Fruit fly (Drosophila melanogaster): Measurements from ENCODE around the gene CG3407.

Gene CG3407

dm6 chr2L:3827406-3828133 lies 14.4 kb upstream of the CG3407 start (continued):
- TF ChIP-seq CG31365 (tag; optimal IDR thresholded peaks at IDR 0.05) = no peak
- TF ChIP-seq phol (tag; optimal IDR thresholded peaks at IDR 0.05) = peak; percentile 91
- TF ChIP-seq Oaz (GFP tag; IDR thresholded peaks at IDR 0.05) = no peak
- no peak for TF ChIP-seq ind (GFP tag; optimal IDR thresholded peaks at IDR 0.05)
- TF ChIP-seq ap (GFP tag; IDR thresholded peaks at IDR 0.05) = no peak
- TF ChIP-seq hkb (optimal IDR thresholded peaks at IDR 0.05) = no peak
- TF ChIP-seq hkb (GFP tag; IDR thresholded peaks at IDR 0.05) = peak; percentile 40; the same call in 1 of the 2 replicates
- peak; percentile 71 for TF ChIP-seq Nf-YB (GFP tag; optimal IDR thresholded peaks at IDR 0.05)
- TF ChIP-seq CG32767 (GFP tag; IDR thresholded peaks at IDR 0.05) = 0 out of 2 replicates have a peak, but pooled peaks have one; percentile 44
- no peak for TF ChIP-seq Trl (optimal IDR thresholded peaks at IDR 0.05)
- TF ChIP-seq Trl (GFP tag; optimal IDR thresholded peaks at IDR 0.05) = peak; percentile 55
- peak; percentile 72 for TF ChIP-seq CG1233 (GFP tag; optimal IDR thresholded peaks at IDR 0.05)
- no peak for TF ChIP-seq CG13624 (GFP tag; optimal IDR thresholded peaks at IDR 0.05)
- peak; percentile 79 for TF ChIP-seq unpg (GFP tag; optimal IDR thresholded peaks at IDR 0.05)
- peak; percentile 51 for TF ChIP-seq CG2116 (GFP tag; optimal IDR thresholded peaks at IDR 0.05)
- no peak for TF ChIP-seq CG10274 (GFP tag; optimal IDR thresholded peaks at IDR 0.05)
- TF ChIP-seq sqz (GFP tag; optimal IDR thresholded peaks at IDR 0.05) = peak; percentile 70
- no peak for TF ChIP-seq CG42726 (GFP tag; IDR thresholded peaks at IDR 0.05; ENCODE audit: partially characterized antibody)
- peak; percentile 38; the same call in 1 of the 2 replicates for TF ChIP-seq CG4360 (GFP tag; IDR thresholded peaks at IDR 0.05)
- TF ChIP-seq CG12236 (GFP tag; optimal IDR thresholded peaks at IDR 0.05) = peak; percentile 73
- peak; percentile 78; the same call in 2 of the 3 replicates for TF ChIP-seq CG2199 (GFP tag; IDR thresholded peaks at IDR 0.05)
- TF ChIP-seq vfl (GFP tag; optimal IDR thresholded peaks at IDR 0.05) = no peak
- TF ChIP-seq ssp (GFP tag; IDR thresholded peaks at IDR 0.05) = no peak
- peak; percentile 85 for TF ChIP-seq CG3407 (GFP tag; optimal IDR thresholded peaks at IDR 0.05)
- peak; percentile 74 for TF ChIP-seq row (GFP tag; IDR thresholded peaks at IDR 0.05)
- TF ChIP-seq ab (GFP tag; optimal IDR thresholded peaks at IDR 0.05) = no peak
- TF ChIP-seq Chrac-16 (GFP tag; optimal IDR thresholded peaks at IDR 0.05) = peak; percentile 78
- TF ChIP-seq gem (tag; optimal IDR thresholded peaks at IDR 0.05) = peak; percentile 93
- TF ChIP-seq CG10431 (GFP tag; optimal IDR thresholded peaks at IDR 0.05) = peak; percentile 49
- TF ChIP-seq Hr51 (GFP tag; optimal IDR thresholded peaks at IDR 0.05) = peak in 1 of 2 experiments; percentile 38
- no peak for TF ChIP-seq Lpt (GFP tag; optimal IDR thresholded peaks at IDR 0.05)
- TF ChIP-seq nerfin-2 (GFP tag; IDR thresholded peaks at IDR 0.05; ENCODE audit: partially characterized antibody) = no peak
- TF ChIP-seq pfk (GFP tag; optimal IDR thresholded peaks at IDR 0.05) = no peak
- peak; percentile 63 for TF ChIP-seq ci (GFP tag; IDR thresholded peaks at IDR 0.05)
- no peak for TF ChIP-seq CG7372 (GFP tag; IDR thresholded peaks at IDR 0.05)
- peak; percentile 48 to 82 for TF ChIP-seq chif (GFP tag; optimal IDR thresholded peaks at IDR 0.05)
- TF ChIP-seq exex (tag; optimal IDR thresholded peaks at IDR 0.05) = no peak
- peak; percentile 9 for TF ChIP-seq odd (GFP tag; optimal IDR thresholded peaks at IDR 0.05)
- TF ChIP-seq CG7987 (GFP tag; optimal IDR thresholded peaks at IDR 0.05) = no peak
- peak; percentile 89 for TF ChIP-seq CG31441 (GFP tag; IDR thresholded peaks at IDR 0.05)
- TF ChIP-seq mam (GFP tag; optimal IDR thresholded peaks at IDR 0.05) = no peak
- TF ChIP-seq CG6254 (GFP tag; optimal IDR thresholded peaks at IDR 0.05) = peak; percentile 76
- no peak for TF ChIP-seq bbx (GFP tag; IDR thresholded peaks at IDR 0.05; ENCODE audit: partially characterized antibody)
- no peak for TF ChIP-seq CG2120 (GFP tag; optimal IDR thresholded peaks at IDR 0.05)
- TF ChIP-seq CG3163 (GFP tag; optimal IDR thresholded peaks at IDR 0.05) = no peak
- no peak for TF ChIP-seq CG11093 (GFP tag; IDR thresholded peaks at IDR 0.05)
- no peak for TF ChIP-seq ro (GFP tag; IDR thresholded peaks at IDR 0.05)
- no peak for TF ChIP-seq Gsc (GFP tag; IDR thresholded peaks at IDR 0.05)
- TF ChIP-seq psq (GFP tag; optimal IDR thresholded peaks at IDR 0.05) = no peak
- TF ChIP-seq E2f1 (GFP tag; IDR thresholded peaks at IDR 0.05) = peak; percentile 44; the same call in 1 of the 2 replicates
- peak; percentile 82 for TF ChIP-seq CG8765 (GFP tag; IDR thresholded peaks at IDR 0.05)

All from whole organism, embryonic.